Worm (Caenorhabditis elegans): ENCODE results near the gene srw-36.

- no peak for TF ChIP-seq ceh-36 (tag; optimal IDR thresholded peaks at IDR 0.05)
- no peak for TF ChIP-seq tbx-11 (GFP tag; IDR thresholded peaks at IDR 0.05)
- no peak for TF ChIP-seq sea-1 (GFP tag; conservative IDR thresholded peaks at IDR 0.05)
- TF ChIP-seq flt-1 (GFP tag; IDR thresholded peaks at IDR 0.05) = no peak
- TF ChIP-seq ets-7 (tag; optimal IDR thresholded peaks at IDR 0.05) = no peak
- no peak for TF ChIP-seq ama-1 (optimal IDR thresholded peaks at IDR 0.05)
- TF ChIP-seq tra-4 (tag; optimal IDR thresholded peaks at IDR 0.05) = no peak
- TF ChIP-seq tbx-37 (GFP tag; conservative IDR thresholded peaks at IDR 0.05) = no peak
- TF ChIP-seq pes-1 (GFP tag; IDR thresholded peaks at IDR 0.05) = no peak
- no peak for TF ChIP-seq hmbx-1 (tag; optimal IDR thresholded peaks at IDR 0.05)
- no peak for TF ChIP-seq ceh-13 (GFP tag; optimal IDR thresholded peaks at IDR 0.05)
- no peak for TF ChIP-seq hmg-4 (GFP tag; optimal IDR thresholded peaks at IDR 0.05)
- TF ChIP-seq scrt-1 (GFP tag; IDR thresholded peaks at IDR 0.05) = no peak
Measured at ce11 chrV:16726915-16727314, 43.9 kb downstream of the srw-36 start, which contains the start of gene T25E12.14.
